Worm (Caenorhabditis elegans) whole organism, mixed stage, embryonic: ENCODE data around the gene srw-113.

Experiments used
- M03D4.4 ChIP-seq: sonication (generic microtip); optimal IDR thresholded peaks from 2 replicates; lab custom pipeline; 2017; ENCODE audit warnings: mild to moderate bottlenecking, missing genetic modification characterization, missing compliant biosample characterization
- bed-3 ChIP-seq: fragments of 200-800 bp; sonication (Bioruptor generic); optimal IDR thresholded peaks from 3 replicates; lab custom pipeline; 2018; ENCODE audit warnings: mild to moderate bottlenecking, missing genetic modification characterization, moderate library complexity, missing compliant biosample characterization
- blmp-1 ChIP-seq: fragments of 150-350 bp; optimal IDR thresholded peaks from 2 replicates; lab custom pipeline; 2014; ENCODE audit warnings: missing biosample characterization, missing genetic modification characterization
- ceh-39 ChIP-seq: fragments of 150-350 bp; optimal IDR thresholded peaks from 2 replicates; lab custom pipeline; 2014; ENCODE audit warnings: missing biosample characterization, missing genetic modification characterization
- ceh-43 ChIP-seq: fragments of 200-800 bp; sonication (Bioruptor generic); optimal IDR thresholded peaks from 2 replicates; lab custom pipeline; 2018; ENCODE audit warnings: mild to moderate bottlenecking, missing genetic modification characterization, moderate library complexity, missing compliant biosample characterization
- ceh-83 ChIP-seq: fragments of 200-800 bp; sonication (Bioruptor generic); optimal IDR thresholded peaks from 2 replicates; lab custom pipeline; 2018; ENCODE audit warnings: mild to moderate bottlenecking, missing genetic modification characterization, missing compliant biosample characterization
- ces-1 ChIP-seq: fragments of 150-350 bp; optimal IDR thresholded peaks from 2 replicates; lab custom pipeline; 2014; ENCODE audit warnings: missing biosample characterization, missing genetic modification reagents, missing genetic modification characterization
- drap-1 ChIP-seq: fragments of 200-800 bp; sonication (Bioruptor generic); optimal IDR thresholded peaks from 3 replicates; lab custom pipeline; 2018; ENCODE audit warnings: mild to moderate bottlenecking, missing genetic modification characterization, missing compliant biosample characterization
- elt-1 ChIP-seq: sonication (generic microtip); optimal IDR thresholded peaks from 2 replicates; lab custom pipeline; 2017; ENCODE audit warnings: missing genetic modification characterization, mild to moderate bottlenecking, missing compliant biosample characterization, antibody characterized with exemption, moderate library complexity, borderline replicate concordance; ENCODE audit not compliant: insufficient read depth
- elt-3 ChIP-seq: fragments of 150-350 bp; optimal IDR thresholded peaks from 2 replicates; lab custom pipeline; 2014; ENCODE audit warnings: missing biosample characterization, missing genetic modification characterization
- flh-1 ChIP-seq: fragments of 200-800 bp; sonication (Bioruptor generic); optimal IDR thresholded peaks from 2 replicates; lab custom pipeline; 2018; ENCODE audit warnings: mild to moderate bottlenecking, missing genetic modification characterization, moderate library complexity, missing compliant biosample characterization
- ham-2 ChIP-seq: fragments of 200-800 bp; sonication (Bioruptor generic); optimal IDR thresholded peaks from 2 replicates; lab custom pipeline; 2018; ENCODE audit warnings: mild to moderate bottlenecking, missing genetic modification characterization, missing compliant biosample characterization
- hlh-1 ChIP-seq: fragments of 150-350 bp; optimal IDR thresholded peaks from 2 replicates; lab custom pipeline; 2014; ENCODE audit warnings: missing biosample characterization, missing genetic modification reagents, missing genetic modification characterization
- lin-13 ChIP-seq: fragments of 150-350 bp; optimal IDR thresholded peaks from 2 replicates; lab custom pipeline; 2014; ENCODE audit warnings: missing biosample characterization, missing genetic modification characterization
- lin-32 ChIP-seq: fragments of 200-800 bp; sonication (Bioruptor generic); optimal IDR thresholded peaks from 2 replicates; lab custom pipeline; 2018; ENCODE audit warnings: mild to moderate bottlenecking, missing genetic modification characterization, missing compliant biosample characterization
- lsy-2 ChIP-seq: fragments of 150-350 bp; optimal IDR thresholded peaks from 2 replicates; lab custom pipeline; 2014; ENCODE audit warnings: missing biosample characterization, missing genetic modification characterization
- mab-5 ChIP-seq: fragments of 150-350 bp; optimal IDR thresholded peaks from 2 replicates; lab custom pipeline; 2014; ENCODE audit warnings: missing biosample characterization, missing genetic modification characterization
- mep-1 ChIP-seq: fragments of 150-350 bp; optimal IDR thresholded peaks from 2 replicates; lab custom pipeline; 2017; ENCODE audit warnings: missing biosample characterization, missing genetic modification reagents, missing genetic modification characterization, inconsistent platforms
- mls-2 ChIP-seq: sonication (generic microtip); optimal IDR thresholded peaks from 2 replicates; lab custom pipeline; 2016; ENCODE audit warnings: mild to moderate bottlenecking, missing genetic modification characterization, moderate library complexity, missing compliant biosample characterization
- nhr-12 ChIP-seq: fragments of 150-350 bp; optimal IDR thresholded peaks from 2 replicates; lab custom pipeline; 2014; ENCODE audit warnings: missing biosample characterization, missing genetic modification characterization
- nhr-2 ChIP-seq: fragments of 150-350 bp; optimal IDR thresholded peaks from 2 replicates; lab custom pipeline; 2014; ENCODE audit warnings: missing biosample characterization, missing genetic modification characterization
- nhr-237 ChIP-seq: fragments of 150-350 bp; optimal IDR thresholded peaks from 2 replicates; lab custom pipeline; 2014; ENCODE audit warnings: missing biosample characterization, missing genetic modification characterization
- nhr-28 ChIP-seq: fragments of 150-350 bp; optimal IDR thresholded peaks from 2 replicates; lab custom pipeline; 2014; ENCODE audit warnings: missing biosample characterization, missing genetic modification characterization
- nhr-76 ChIP-seq: sonication (generic microtip); optimal IDR thresholded peaks from 2 replicates; lab custom pipeline; 2017; ENCODE audit warnings: missing biosample characterization, missing genetic modification characterization
- pha-4 ChIP-seq: fragments of 150-350 bp; optimal IDR thresholded peaks from 2 replicates; lab custom pipeline; 2018; ENCODE audit warnings: missing biosample characterization, missing genetic modification reagents, missing genetic modification characterization
- snpc-4 ChIP-seq: fragments of 150-350 bp; optimal IDR thresholded peaks from 2 replicates; lab custom pipeline; 2014; ENCODE audit warnings: missing biosample characterization, missing genetic modification characterization
- sptf-1 ChIP-seq: sonication (generic microtip); optimal IDR thresholded peaks from 2 replicates; lab custom pipeline; 2017; ENCODE audit warnings: mild to moderate bottlenecking, missing genetic modification characterization, moderate library complexity, missing compliant biosample characterization
- tbx-8 ChIP-seq: fragments of 200-800 bp; sonication (Bioruptor generic); optimal IDR thresholded peaks from 2 replicates; lab custom pipeline; 2018; ENCODE audit warnings: mild to moderate bottlenecking, missing genetic modification characterization, moderate library complexity, missing compliant biosample characterization
- unc-120 ChIP-seq: sonication (generic microtip); optimal IDR thresholded peaks from 2 replicates; lab custom pipeline; 2017; ENCODE audit warnings: missing genetic modification characterization, missing compliant biosample characterization; ENCODE audit not compliant: poor library complexity, severe bottlenecking
- unc-39 ChIP-seq: fragments of 150-350 bp; optimal IDR thresholded peaks from 2 replicates; lab custom pipeline; 2014; ENCODE audit warnings: missing biosample characterization, missing genetic modification characterization
- unc-62 ChIP-seq: fragments of 150-350 bp; optimal IDR thresholded peaks from 2 replicates; lab custom pipeline; 2014; ENCODE audit warnings: missing biosample characterization, missing genetic modification reagents, missing genetic modification characterization
- zip-8 ChIP-seq: fragments of 150-350 bp; optimal IDR thresholded peaks from 2 replicates; lab custom pipeline; 2014; ENCODE audit warnings: missing biosample characterization, missing genetic modification characterization
- ztf-11 ChIP-seq: fragments of 150-350 bp; optimal IDR thresholded peaks from 2 replicates; lab custom pipeline; 2014; ENCODE audit warnings: missing biosample characterization, missing genetic modification characterization

Gene srw-113

ce11 chrV:15298597-15298996 is 34.4 kb upstream of the srw-113 start, which contains the start of gene cpr-3:
TSS of gene cpr-3 (minus strand) at chrV:15298700.
- TF ChIP-seq nhr-28 (no peak), mep-1 (no peak), ceh-83 (GFP tag; lab: Kevin White, UChicago) (no peak), ceh-43 (GFP tag; lab: Kevin White, UChicago) (no peak), lin-32 (GFP tag; lab: Kevin White, UChicago) (no peak), ces-1 (GFP tag; lab: Kevin White, UChicago) (no peak), nhr-237 (tag; lab: Kevin White, UChicago) (no peak), nhr-76 (tag; lab: Kevin White, UChicago) (no peak), zip-8 (no peak), ztf-11 (no peak), lin-13 (tag; lab: Kevin White, UChicago) (no peak), flh-1 (GFP tag; lab: Kevin White, UChicago) (no peak), bed-3 (GFP tag; lab: Kevin White, UChicago) (no peak), hlh-1 (no peak)

- TF ChIP-seq lin-13 (tag; lab: Kevin White, UChicago): no peak
- no peak for TF ChIP-seq nhr-2 (tag; lab: Kevin White, UChicago)
- no peak for TF ChIP-seq ceh-83 (GFP tag; lab: Kevin White, UChicago)
- no peak for TF ChIP-seq ceh-43 (GFP tag; lab: Kevin White, UChicago)
- TF ChIP-seq flh-1 (GFP tag; lab: Kevin White, UChicago): no peak
- no peak for TF ChIP-seq nhr-12
- TF ChIP-seq elt-3: no peak
- no peak for TF ChIP-seq lin-32 (GFP tag; lab: Kevin White, UChicago)
- no peak for TF ChIP-seq ces-1 (GFP tag; lab: Kevin White, UChicago)
- TF ChIP-seq lsy-2 (tag; lab: Kevin White, UChicago): no peak
These were observed 29.3 kb upstream of the srw-113 start, which contains the start of gene srx-48 for ce11 chrV:15303625-15304024. TSS of gene srx-48 (minus strand) at chrV:15303725.

- TF ChIP-seq elt-3 (no peak), nhr-12 (no peak), zip-8 (no peak), M03D4.4 (tag; lab: Kevin White, UChicago) (no peak), unc-120 (tag; lab: Kevin White, UChicago) (no peak), pha-4 (tag; lab: Kevin White, UChicago) (no peak), mls-2 (tag; lab: Kevin White, UChicago) (no peak), ztf-11 (no peak), tbx-8 (GFP tag; lab: Kevin White, UChicago) (no peak), mab-5 (tag; lab: Kevin White, UChicago) (no peak), bed-3 (GFP tag; lab: Kevin White, UChicago) (no peak), ceh-39 (tag; lab: Kevin White, UChicago) (no peak), flh-1 (GFP tag; lab: Kevin White, UChicago) (no peak), elt-1 (tag; lab: Kevin White, UChicago) (no peak), blmp-1 (tag; lab: Kevin White, UChicago) (no peak), nhr-28 (no peak)
These were observed 27.4 kb upstream of the srw-113 start, which contains the start of gene T26H8.5 for ce11 chrV:15305502-15305901. TSS of gene T26H8.5 (minus strand) at chrV:15305602.

- no peak for TF ChIP-seq nhr-2 (tag; lab: Kevin White, UChicago)
- TF ChIP-seq ceh-43 (GFP tag; lab: Kevin White, UChicago): no peak
- no peak for TF ChIP-seq snpc-4 (tag; lab: Kevin White, UChicago)
- no peak for TF ChIP-seq flh-1 (GFP tag; lab: Kevin White, UChicago)
These were observed 26.2 kb upstream of the srw-113 start, which contains the start of gene T26H8.4 for ce11 chrV:15306745-15307144. TSS of gene T26H8.4 (minus strand) at chrV:15306845.

ce11 chrV:15309011-15309410 is 23.9 kb upstream of the srw-113 start, which contains the start of gene srz-10:
TSS of gene srz-10 (minus strand) at chrV:15309098.
- no peak for TF ChIP-seq unc-39
- TF ChIP-seq ces-1 (GFP tag; lab: Kevin White, UChicago): no peak
- no peak for TF ChIP-seq hlh-1
- no peak for TF ChIP-seq drap-1
- TF ChIP-seq nhr-28: no peak
- no peak for TF ChIP-seq tbx-8 (GFP tag; lab: Kevin White, UChicago)
- TF ChIP-seq ceh-39 (tag; lab: Kevin White, UChicago): no peak
- TF ChIP-seq lsy-2 (tag; lab: Kevin White, UChicago): no peak
- no peak for TF ChIP-seq blmp-1 (tag; lab: Kevin White, UChicago)
- TF ChIP-seq mab-5 (tag; lab: Kevin White, UChicago): no peak
- no peak for TF ChIP-seq ham-2
- TF ChIP-seq lin-32 (GFP tag; lab: Kevin White, UChicago): no peak
- TF ChIP-seq unc-62: no peak
- TF ChIP-seq ceh-43 (GFP tag; lab: Kevin White, UChicago): no peak
- TF ChIP-seq sptf-1 (tag; lab: Kevin White, UChicago): no peak
- TF ChIP-seq pha-4 (tag; lab: Kevin White, UChicago): no peak
- TF ChIP-seq unc-120 (tag; lab: Kevin White, UChicago): no peak
- no peak for TF ChIP-seq ceh-83 (GFP tag; lab: Kevin White, UChicago)
- no peak for TF ChIP-seq flh-1 (GFP tag; lab: Kevin White, UChicago)
- TF ChIP-seq nhr-12: no peak
